Worm (Caenorhabditis elegans): ENCODE measurements around the gene mltn-8.

Gene mltn-8

ce11 chrV:380186-380585, at the start of gene mltn-8:
Gene mltn-8 (minus strand): TSS chrV:380286.
- TF ChIP-seq hmg-4 (GFP tag; optimal IDR thresholded peaks at IDR 0.05), result no peak
- TF ChIP-seq ceh-13 (GFP tag; optimal IDR thresholded peaks at IDR 0.05), result no peak
- no peak for TF ChIP-seq tra-4 (tag; optimal IDR thresholded peaks at IDR 0.05)
- TF ChIP-seq B0310.2 (tag; optimal IDR thresholded peaks at IDR 0.05), result no peak
- no peak for TF ChIP-seq F13C5.2 (tag; optimal IDR thresholded peaks at IDR 0.05)
- TF ChIP-seq pes-1 (GFP tag; IDR thresholded peaks at IDR 0.05), result no peak
- no peak for TF ChIP-seq hmbx-1 (tag; optimal IDR thresholded peaks at IDR 0.05)
- no peak for TF ChIP-seq tbx-37 (GFP tag; conservative IDR thresholded peaks at IDR 0.05)
- no peak for TF ChIP-seq hnd-1 (tag; optimal IDR thresholded peaks at IDR 0.05)
- TF ChIP-seq ama-1 (optimal IDR thresholded peaks at IDR 0.05), result no peak
- no peak for TF ChIP-seq tbx-11 (GFP tag; IDR thresholded peaks at IDR 0.05)
- no peak for TF ChIP-seq scrt-1 (GFP tag; IDR thresholded peaks at IDR 0.05)
- no peak for TF ChIP-seq ets-7 (tag; optimal IDR thresholded peaks at IDR 0.05)
- no peak for TF ChIP-seq sea-1 (GFP tag; conservative IDR thresholded peaks at IDR 0.05)
- TF ChIP-seq ceh-36 (tag; optimal IDR thresholded peaks at IDR 0.05), result no peak
- TF ChIP-seq aly-1 (tag; optimal IDR thresholded peaks at IDR 0.05), result no peak

- TF ChIP-seq flt-1 (GFP tag; IDR thresholded peaks at IDR 0.05) (no peak), ceh-13 (GFP tag; optimal IDR thresholded peaks at IDR 0.05) (no peak)
Measured at ce11 chrV:428844-429243, 48.8 kb upstream of the mltn-8 start, which contains the start of gene B0554.4. Gene B0554.4 (plus strand): TSS chrV:429144.

ce11 chrV:424140-424539, 44.1 kb upstream of the mltn-8 start, which contains the start of gene B0554.5:
Gene B0554.5 (plus strand): TSS chrV:424440.
- no peak for TF ChIP-seq tbx-37 (GFP tag; conservative IDR thresholded peaks at IDR 0.05)
- TF ChIP-seq ets-7 (tag; optimal IDR thresholded peaks at IDR 0.05), result no peak
- TF ChIP-seq scrt-1 (GFP tag; IDR thresholded peaks at IDR 0.05), result no peak
- TF ChIP-seq flt-1 (GFP tag; IDR thresholded peaks at IDR 0.05), result no peak
- no peak for TF ChIP-seq aly-1 (tag; optimal IDR thresholded peaks at IDR 0.05)
- no peak for TF ChIP-seq hmg-4 (GFP tag; optimal IDR thresholded peaks at IDR 0.05)
- no peak for TF ChIP-seq ama-1 (optimal IDR thresholded peaks at IDR 0.05)
- no peak for TF ChIP-seq B0310.2 (tag; optimal IDR thresholded peaks at IDR 0.05)

- no peak for TF ChIP-seq ceh-13 (GFP tag; optimal IDR thresholded peaks at IDR 0.05)
- TF ChIP-seq flt-1 (GFP tag; IDR thresholded peaks at IDR 0.05), result no peak
Measured at ce11 chrV:422133-422532, 42.0 kb upstream of the mltn-8 start, which contains the start of gene dod-20. Gene dod-20 (plus strand): TSS chrV:422433.

- TF ChIP-seq pes-1 (GFP tag; IDR thresholded peaks at IDR 0.05) (no peak), tbx-37 (GFP tag; conservative IDR thresholded peaks at IDR 0.05) (no peak), hmg-4 (GFP tag; optimal IDR thresholded peaks at IDR 0.05) (no peak), hnd-1 (tag; optimal IDR thresholded peaks at IDR 0.05) (no peak), tbx-11 (GFP tag; IDR thresholded peaks at IDR 0.05) (no peak), flt-1 (GFP tag; IDR thresholded peaks at IDR 0.05) (no peak), ets-7 (tag; optimal IDR thresholded peaks at IDR 0.05) (no peak), ceh-13 (GFP tag; optimal IDR thresholded peaks at IDR 0.05) (no peak)
Measured at ce11 chrV:418432-418831, 38.3 kb upstream of the mltn-8 start, which contains the start of gene Y39D8A.1. Gene Y39D8A.1 (plus strand): TSS chrV:418732.

ce11 chrV:417656-418353, 37.7 kb upstream of the mltn-8 start, which contains the start of gene irg-8:
Gene irg-8 (minus strand): TSS chrV:417706.
- TF ChIP-seq F13C5.2 (tag; optimal IDR thresholded peaks at IDR 0.05), result no peak

- no peak for TF ChIP-seq hnd-1 (tag; optimal IDR thresholded peaks at IDR 0.05)
- TF ChIP-seq ets-7 (tag; optimal IDR thresholded peaks at IDR 0.05), result no peak
- TF ChIP-seq B0310.2 (tag; optimal IDR thresholded peaks at IDR 0.05), result no peak
- no peak for TF ChIP-seq flt-1 (GFP tag; IDR thresholded peaks at IDR 0.05)
- TF ChIP-seq ceh-13 (GFP tag; optimal IDR thresholded peaks at IDR 0.05), result no peak
- TF ChIP-seq sea-1 (GFP tag; conservative IDR thresholded peaks at IDR 0.05), result no peak
- TF ChIP-seq pes-1 (GFP tag; IDR thresholded peaks at IDR 0.05), result no peak
- TF ChIP-seq tbx-37 (GFP tag; conservative IDR thresholded peaks at IDR 0.05), result no peak
- TF ChIP-seq hmg-4 (GFP tag; optimal IDR thresholded peaks at IDR 0.05), result no peak
- no peak for TF ChIP-seq F13C5.2 (tag; optimal IDR thresholded peaks at IDR 0.05)
- TF ChIP-seq hmbx-1 (tag; optimal IDR thresholded peaks at IDR 0.05), result no peak
- TF ChIP-seq tra-4 (tag; optimal IDR thresholded peaks at IDR 0.05), result no peak
Measured at ce11 chrV:415072-415471, 35.0 kb upstream of the mltn-8 start.

ce11 chrV:414630-415029, 34.5 kb upstream of the mltn-8 start, which contains the start of gene dod-19:
Gene dod-19 (minus strand): TSS chrV:414759.
- no peak for TF ChIP-seq scrt-1 (GFP tag; IDR thresholded peaks at IDR 0.05)
- TF ChIP-seq ceh-13 (GFP tag; optimal IDR thresholded peaks at IDR 0.05), result no peak
- TF ChIP-seq F13C5.2 (tag; optimal IDR thresholded peaks at IDR 0.05), result no peak
- no peak for TF ChIP-seq flt-1 (GFP tag; IDR thresholded peaks at IDR 0.05)
- no peak for TF ChIP-seq ama-1 (optimal IDR thresholded peaks at IDR 0.05)
- no peak for TF ChIP-seq hnd-1 (tag; optimal IDR thresholded peaks at IDR 0.05)
- TF ChIP-seq pes-1 (GFP tag; IDR thresholded peaks at IDR 0.05), result no peak
- TF ChIP-seq aly-1 (tag; optimal IDR thresholded peaks at IDR 0.05), result no peak
- no peak for TF ChIP-seq tra-4 (tag; optimal IDR thresholded peaks at IDR 0.05)
- TF ChIP-seq hmbx-1 (tag; optimal IDR thresholded peaks at IDR 0.05), result no peak
- TF ChIP-seq ceh-36 (tag; optimal IDR thresholded peaks at IDR 0.05), result no peak
- TF ChIP-seq tbx-37 (GFP tag; conservative IDR thresholded peaks at IDR 0.05), result no peak
- no peak for TF ChIP-seq tbx-11 (GFP tag; IDR thresholded peaks at IDR 0.05)
- no peak for TF ChIP-seq B0310.2 (tag; optimal IDR thresholded peaks at IDR 0.05)
- no peak for TF ChIP-seq hmg-4 (GFP tag; optimal IDR thresholded peaks at IDR 0.05)
- TF ChIP-seq sea-1 (GFP tag; conservative IDR thresholded peaks at IDR 0.05), result no peak
- TF ChIP-seq ets-7 (tag; optimal IDR thresholded peaks at IDR 0.05), result no peak

Data from whole organism, early embryonic.